Worm (Caenorhabditis elegans): ENCODE results near the gene F28H6.6.

- no peak for TF ChIP-seq him-1 (tag; optimal IDR thresholded peaks at IDR 0.05)
- no peak for TF ChIP-seq W03F9.2 (tag; optimal IDR thresholded peaks at IDR 0.05)
- TF ChIP-seq dao-5 (tag; optimal IDR thresholded peaks at IDR 0.05), result no peak
Observed at ce11 chrX:14090089-14090488, 35.6 kb downstream of the F28H6.6 start, which contains the start of gene dsl-4.

Data from whole organism, L4/young adult.